Worm (Caenorhabditis elegans): ENCODE results near the gene lgc-36.

DNA sequence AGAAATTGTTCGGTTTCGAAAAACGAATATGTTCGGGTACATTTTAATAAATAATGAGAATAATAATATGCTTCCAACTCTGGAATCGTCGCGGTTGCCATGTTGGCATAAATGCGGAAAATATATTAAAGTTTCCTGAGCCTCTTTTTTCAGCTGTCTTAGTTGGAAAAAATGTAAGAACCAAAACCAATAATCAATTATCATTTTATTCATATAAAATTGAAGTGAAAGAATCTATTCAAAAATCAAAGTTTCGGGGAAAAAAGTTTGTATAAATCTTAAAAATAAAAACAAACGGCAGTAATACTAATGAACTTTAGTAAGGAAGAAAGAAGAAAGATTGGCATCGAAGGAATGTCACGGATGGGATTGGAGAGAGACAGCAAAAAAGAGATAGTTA is 46.1 kb upstream of the lgc-36 start, which contains the start of gene srh-45:
- TF ChIP-seq ztf-3 (GFP tag; optimal IDR thresholded peaks at IDR 0.05): no peak
- no peak for TF ChIP-seq snpc-4 (GFP tag; optimal IDR thresholded peaks at IDR 0.05)
- no peak for TF ChIP-seq snpc-4 (tag; optimal IDR thresholded peaks at IDR 0.05)
- TF ChIP-seq bed-1 (GFP tag; IDR thresholded peaks at IDR 0.05): no peak
- no peak for TF ChIP-seq unc-130 (GFP tag; optimal IDR thresholded peaks at IDR 0.05)
- no peak for TF ChIP-seq cebp-2 (GFP tag; IDR thresholded peaks at IDR 0.05)
- TF ChIP-seq efl-1 (GFP tag; optimal IDR thresholded peaks at IDR 0.05): no peak
- no peak for TF ChIP-seq nhr-80 (tag; optimal IDR thresholded peaks at IDR 0.05)
- no peak for TF ChIP-seq ets-4 (GFP tag; optimal IDR thresholded peaks at IDR 0.05)
- no peak for TF ChIP-seq ceh-100 (GFP tag; IDR thresholded peaks at IDR 0.05)
- TF ChIP-seq B0035.1 (tag; optimal IDR thresholded peaks at IDR 0.05): no peak
- no peak for TF ChIP-seq F33H1.4 (GFP tag; IDR thresholded peaks at IDR 0.05)
- no peak for TF ChIP-seq madf-6 (GFP tag; IDR thresholded peaks at IDR 0.05)
- TF ChIP-seq akir-1 (GFP tag; optimal IDR thresholded peaks at IDR 0.05): no peak
- TF ChIP-seq nfya-1 (tag; optimal IDR thresholded peaks at IDR 0.05; ENCODE audit: borderline replicate concordance, insufficient read depth): no peak

Data from whole organism, young adult.